Worm (Caenorhabditis elegans): Measurements from ENCODE around the gene T08D10.3.

- TF ChIP-seq ceh-82 (tag; optimal IDR thresholded peaks at IDR 0.05) (no peak), dpl-1 (GFP tag; optimal IDR thresholded peaks at IDR 0.05) (no peak), snpc-4 (tag; optimal IDR thresholded peaks at IDR 0.05) (no peak), lin-13 (GFP tag; optimal IDR thresholded peaks at IDR 0.05) (no peak), nhr-28 (tag; optimal IDR thresholded peaks at IDR 0.05) (no peak), pqm-1 (tag; optimal IDR thresholded peaks at IDR 0.05) (no peak), F16B12.6 (tag; optimal IDR thresholded peaks at IDR 0.05) (no peak), nhr-77 (tag; optimal IDR thresholded peaks at IDR 0.05) (no peak), efl-1 (optimal IDR thresholded peaks at IDR 0.05) (no peak), efl-1 (GFP tag; optimal IDR thresholded peaks at IDR 0.05 in 1 of 2) (no peak), aly-2 (tag; optimal IDR thresholded peaks at IDR 0.05) (no peak), jun-1 (tag; optimal IDR thresholded peaks at IDR 0.05) (no peak), mep-1 (tag; optimal IDR thresholded peaks at IDR 0.05) (no peak), nhr-12 (tag; optimal IDR thresholded peaks at IDR 0.05) (no peak)
These were observed 16.1 kb downstream of the T08D10.3 start for ce11 chrX:11971323-11971722.
